Worm (Caenorhabditis elegans) whole organism, young adult: ENCODE results near the gene phat-4.

ENCODE experiments used
- B0336.3 ChIP-seq: fragments of 200-800 bp; sonication (Bioruptor generic); IDR thresholded peaks from 2 replicates; pipeline ENCODE4 v1.3.6; 2022; ENCODE audit warnings: missing genetic modification characterization, missing compliant biosample characterization
- F23B12.7 ChIP-seq: sonication (generic microtip); optimal IDR thresholded peaks from 2 replicates; lab custom pipeline; 2017; ENCODE audit warnings: missing genetic modification characterization, mild to moderate bottlenecking, missing compliant biosample characterization, antibody characterized with exemption, moderate library complexity; ENCODE audit not compliant: insufficient read depth
- F52B5.7 ChIP-seq: sonication (generic microtip); optimal IDR thresholded peaks from 2 replicates; lab custom pipeline; 2016; ENCODE audit warnings: mild to moderate bottlenecking, missing genetic modification characterization, missing compliant biosample characterization
- T07F8.4 ChIP-seq: sonication (generic microtip); optimal IDR thresholded peaks from 2 replicates; lab custom pipeline; 2016; ENCODE audit warnings: mild to moderate bottlenecking, missing genetic modification characterization, moderate library complexity, missing compliant biosample characterization
- T26A5.8 ChIP-seq: sonication (generic microtip); optimal IDR thresholded peaks from 2 replicates; lab custom pipeline; 2016; ENCODE audit warnings: missing genetic modification characterization, missing compliant biosample characterization
- Y53G8AR.9 ChIP-seq: fragments of 200-800 bp; sonication (Bioruptor generic); conservative IDR thresholded peaks from 2 replicates; pipeline ENCODE4 v1.3.6; 2022; ENCODE audit warnings: missing genetic modification reagents, missing genetic modification characterization, missing compliant biosample characterization
- Y56A3A.18 ChIP-seq: fragments of 200-800 bp; sonication (Bioruptor generic); IDR thresholded peaks from 2 replicates; pipeline ENCODE4 v1.3.6; 2022; ENCODE audit warnings: missing genetic modification reagents, missing genetic modification characterization, missing compliant biosample characterization
- Y67H2A.10 ChIP-seq: fragments of 200-800 bp; sonication (Bioruptor generic); conservative IDR thresholded peaks from 2 replicates; pipeline ENCODE4 v1.3.6; 2022; ENCODE audit warnings: missing genetic modification reagents, missing genetic modification characterization, missing compliant biosample characterization
- ZK185.1 ChIP-seq: sonication (generic microtip); optimal IDR thresholded peaks from 2 replicates; lab custom pipeline; 2016; ENCODE audit warnings: mild to moderate bottlenecking, missing genetic modification characterization, missing compliant biosample characterization; ENCODE audit not compliant: poor library complexity, severe bottlenecking
- aptf-2 ChIP-seq: fragments of 200-800 bp; sonication (Bioruptor generic); conservative IDR thresholded peaks from 2 replicates; pipeline ENCODE4 v1.3.6; 2022; ENCODE audit warnings: missing genetic modification reagents, missing genetic modification characterization, missing compliant biosample characterization
- bed-2 ChIP-seq: fragments of 200-800 bp; sonication (Bioruptor generic); IDR thresholded peaks from 2 replicates; pipeline ENCODE4 v1.3.6; 2022; ENCODE audit warnings: missing genetic modification reagents, missing genetic modification characterization, missing compliant biosample characterization
- ccch-3 ChIP-seq: fragments of 200-800 bp; sonication (Bioruptor generic); optimal IDR thresholded peaks from 2 replicates; lab custom pipeline; 2018; ENCODE audit warnings: mild to moderate bottlenecking, missing genetic modification characterization, missing compliant biosample characterization
- cebp-2 ChIP-seq: fragments of 200-800 bp; sonication (Bioruptor generic); IDR thresholded peaks from 2 replicates; pipeline ENCODE4 v1.3.6; 2022; ENCODE audit warnings: missing genetic modification characterization, missing compliant biosample characterization
- ceh-27 ChIP-seq: fragments of 200-800 bp; sonication (Bioruptor generic); optimal IDR thresholded peaks from 2 replicates; lab custom pipeline; 2018; ENCODE audit warnings: mild to moderate bottlenecking, missing genetic modification characterization, moderate library complexity, missing compliant biosample characterization
- ceh-79 ChIP-seq: sonication (generic microtip); optimal IDR thresholded peaks from 2 replicates; lab custom pipeline; 2017; ENCODE audit warnings: mild to moderate bottlenecking, missing genetic modification characterization, missing compliant biosample characterization
- die-1 ChIP-seq: sonication (generic microtip); optimal IDR thresholded peaks from 2 replicates; lab custom pipeline; 2016; ENCODE audit warnings: missing genotype, mild to moderate bottlenecking, missing genetic modification characterization, missing compliant biosample characterization
- hlh-26 ChIP-seq: fragments of 200-800 bp; sonication (Bioruptor generic); conservative IDR thresholded peaks from 2 replicates; pipeline ENCODE4 v1.3.6; 2022; ENCODE audit warnings: missing genetic modification reagents, missing genetic modification characterization, missing compliant biosample characterization
- let-526 ChIP-seq: fragments of 200-800 bp; sonication (Bioruptor generic); IDR thresholded peaks from 2 replicates; pipeline ENCODE4 v1.3.6; 2022; ENCODE audit warnings: missing genetic modification reagents, missing genetic modification characterization, missing compliant biosample characterization
- lin-35 ChIP-seq, 3 experiments: fragments of 150-350 bp in 2 of 3; sonication (generic microtip) in 1 of 3; optimal IDR thresholded peaks; 2 replicates each; lab custom pipeline; 2014 to 2018; ENCODE audit warnings: missing biosample characterization in 3 of 3, missing genetic modification characterization in 3 of 3, missing genetic modification reagents in 3 of 3
- lir-1 ChIP-seq: fragments of 200-800 bp; sonication (Bioruptor generic); conservative IDR thresholded peaks from 2 replicates; pipeline ENCODE4 v1.3.6; 2022; ENCODE audit warnings: missing genetic modification reagents, missing genetic modification characterization, missing compliant biosample characterization
- mcd-1 ChIP-seq: fragments of 200-800 bp; sonication (Bioruptor generic); IDR thresholded peaks from 2 replicates; pipeline ENCODE4 v1.3.6; 2022; ENCODE audit warnings: missing genetic modification reagents, missing genetic modification characterization, missing compliant biosample characterization
- nfya-1 ChIP-seq: sonication (generic microtip); optimal IDR thresholded peaks from 2 replicates; lab custom pipeline; 2017; ENCODE audit warnings: antibody characterized with exemption, missing compliant biosample characterization, missing genetic modification characterization, borderline replicate concordance; ENCODE audit not compliant: insufficient read depth
- nhr-179 ChIP-seq: sonication (generic microtip); optimal IDR thresholded peaks from 2 replicates; lab custom pipeline; 2016; ENCODE audit warnings: mild to moderate bottlenecking, missing genetic modification characterization, missing compliant biosample characterization
- nhr-80 ChIP-seq: sonication (generic microtip); optimal IDR thresholded peaks from 2 replicates; lab custom pipeline; 2016; ENCODE audit warnings: missing genetic modification characterization, missing compliant biosample characterization
- nhr-90 ChIP-seq: sonication (generic microtip); optimal IDR thresholded peaks from 2 replicates; lab custom pipeline; 2016; ENCODE audit warnings: missing genotype, mild to moderate bottlenecking, missing genetic modification characterization, missing compliant biosample characterization
- sdz-38 ChIP-seq: sonication (generic microtip); optimal IDR thresholded peaks from 2 replicates; lab custom pipeline; 2016; ENCODE audit warnings: missing genotype, missing genetic modification characterization, missing compliant biosample characterization
- sea-2 ChIP-seq: fragments of 200-800 bp; sonication (Bioruptor generic); IDR thresholded peaks from 2 replicates; pipeline ENCODE4 v1.3.6; 2022; ENCODE audit warnings: missing genetic modification characterization, missing compliant biosample characterization
- tbp1 ChIP-seq: fragments of 200-800 bp; sonication (Bioruptor generic); optimal IDR thresholded peaks from 2 replicates; lab custom pipeline; 2018; ENCODE audit warnings: mild to moderate bottlenecking, missing genetic modification characterization, missing compliant biosample characterization
- tbx-9 ChIP-seq: sonication (generic microtip); optimal IDR thresholded peaks from 2 replicates; lab custom pipeline; 2016; ENCODE audit warnings: borderline replicate concordance, missing genetic modification characterization, inconsistent platforms, missing compliant biosample characterization
- unc-130 ChIP-seq: sonication (generic microtip); optimal IDR thresholded peaks from 2 replicates; lab custom pipeline; 2016; ENCODE audit warnings: missing genetic modification reagents, missing genetic modification characterization, missing compliant biosample characterization
- zim-3 ChIP-seq: sonication (generic microtip); optimal IDR thresholded peaks from 2 replicates; lab custom pipeline; 2017; ENCODE audit warnings: mild to moderate bottlenecking, missing genetic modification characterization, moderate library complexity, missing compliant biosample characterization
- ztf-26 ChIP-seq: sonication (generic microtip); optimal IDR thresholded peaks from 2 replicates; lab custom pipeline; 2017; ENCODE audit warnings: missing genetic modification characterization, missing compliant biosample characterization
- ztf-6 ChIP-seq: fragments of 200-800 bp; sonication (Bioruptor generic); IDR thresholded peaks from 2 replicates; pipeline ENCODE4 v1.3.6; 2022; ENCODE audit warnings: missing genetic modification reagents, missing genetic modification characterization, missing compliant biosample characterization

Gene phat-4

ce11 chrV:4082952-4083351, 46.8 kb upstream of the phat-4 start, which contains the start of gene F38H12.5:
Gene F38H12.5, minus strand, starts transcription at chrV:4083052.
- TF ChIP-seq hlh-26 (GFP tag; lab: Robert Waterston, UW) (no peak), T26A5.8 (tag; lab: Kevin White, UChicago) (no peak), aptf-2 (GFP tag; lab: Robert Waterston, UW) (no peak), F23B12.7 (no peak), cebp-2 (no peak), nhr-90 (tag; lab: Kevin White, UChicago) (no peak), sdz-38 (no peak), Y53G8AR.9 (GFP tag; lab: Robert Waterston, UW) (no peak), ccch-3 (GFP tag; lab: Kevin White, UChicago) (no peak), ztf-26 (no peak), ztf-6 (GFP tag; lab: Robert Waterston, UW) (no peak), mcd-1 (GFP tag; lab: Robert Waterston, UW) (no peak), tbp1 (no peak), sea-2 (GFP tag; lab: Robert Waterston, UW) (no peak), nhr-80 (tag; lab: Kevin White, UChicago) (no peak), nhr-179 (tag; lab: Kevin White, UChicago) (no peak), lin-35 (GFP tag; optimal IDR thresholded peaks at IDR 0.05; lab: Kevin White, UChicago) (no peak), nfya-1 (tag; lab: Kevin White, UChicago) (no peak), ZK185.1 (tag; lab: Kevin White, UChicago) (no peak), lir-1 (GFP tag; lab: Robert Waterston, UW) (no peak)

ce11 chrV:4094740-4095139, 35.0 kb upstream of the phat-4 start, which contains the start of gene nhr-181:
Gene nhr-181, plus strand, starts transcription at chrV:4095040.
- no peak for TF ChIP-seq aptf-2 (GFP tag; lab: Robert Waterston, UW)
- no peak for TF ChIP-seq ceh-27 (GFP tag; lab: Kevin White, UChicago)
- TF ChIP-seq die-1: no peak

DNA sequence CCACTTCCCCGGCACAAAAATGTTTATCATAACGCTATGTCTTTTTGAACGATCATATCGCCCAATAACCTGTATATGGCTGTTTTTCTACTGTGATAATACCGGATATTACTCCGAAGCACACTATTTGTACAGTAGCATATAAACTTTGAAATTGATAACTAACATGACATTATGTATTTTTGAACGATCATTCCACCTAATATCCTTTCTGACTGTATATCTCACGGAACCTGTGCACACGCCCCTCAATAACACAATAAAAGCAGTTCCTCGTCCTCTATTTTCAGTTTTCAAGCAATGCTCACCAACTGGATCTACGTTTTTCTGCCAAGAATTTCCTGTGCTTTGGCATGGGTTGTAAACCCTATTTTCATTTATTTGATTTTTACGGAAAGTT, 28.1 kb upstream of the phat-4 start, which contains the start of gene srj-40:
Gene srj-40 (plus strand): TSS at position 301 of the 400 bp plus-strand sequence.
- TF ChIP-seq tbx-9 (no peak), bed-2 (GFP tag; lab: Robert Waterston, UW) (no peak), T07F8.4 (tag; lab: Kevin White, UChicago) (no peak)

DNA sequence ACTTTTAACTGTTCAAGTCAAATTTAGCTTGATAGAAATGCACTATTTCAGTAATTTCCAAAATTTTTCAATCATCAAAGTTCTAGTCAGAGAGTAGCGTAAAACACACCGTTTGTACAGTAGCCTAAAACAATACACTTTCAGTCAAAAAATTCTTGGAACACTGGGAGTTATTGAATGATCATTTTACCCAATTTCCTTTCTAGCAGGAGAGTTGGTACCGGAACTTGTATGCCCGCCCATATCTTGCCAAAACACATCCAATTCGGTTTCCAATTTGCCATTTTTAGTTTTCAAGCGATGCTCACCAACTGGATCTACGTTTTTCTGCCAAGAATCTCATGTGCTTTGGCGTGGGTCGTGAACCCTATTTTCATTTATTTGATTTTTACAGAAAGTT, 25.4 kb upstream of the phat-4 start, which contains the start of gene srj-39:
Gene srj-39 (plus strand): TSS at position 301 of the 400 bp plus-strand sequence.
- TF ChIP-seq let-526 (GFP tag; lab: Robert Waterston, UW) (no peak), unc-130 (GFP tag; lab: Kevin White, UChicago) (no peak), nhr-80 (tag; lab: Kevin White, UChicago) (no peak), Y56A3A.18 (GFP tag; lab: Robert Waterston, UW) (no peak), F52B5.7 (tag; lab: Kevin White, UChicago) (no peak), B0336.3 (GFP tag; lab: Robert Waterston, UW) (no peak), ceh-79 (tag; lab: Kevin White, UChicago) (no peak), Y67H2A.10 (GFP tag; lab: Robert Waterston, UW) (no peak), die-1 (no peak), tbp1 (no peak), zim-3 (tag; lab: Kevin White, UChicago) (no peak)
